Worm (Caenorhabditis elegans) whole organism, mixed stage, embryonic: Measurements from ENCODE around the gene R05G9.1.

Experiments used
- blmp-1 ChIP-seq: fragments of 150-350 bp; optimal IDR thresholded peaks from 2 replicates; lab custom pipeline; 2014; ENCODE audit warnings: missing biosample characterization, missing genetic modification characterization
- ceh-39 ChIP-seq: fragments of 150-350 bp; optimal IDR thresholded peaks from 2 replicates; lab custom pipeline; 2014; ENCODE audit warnings: missing biosample characterization, missing genetic modification characterization
- ces-1 ChIP-seq: fragments of 150-350 bp; optimal IDR thresholded peaks from 2 replicates; lab custom pipeline; 2014; ENCODE audit warnings: missing biosample characterization, missing genetic modification reagents, missing genetic modification characterization
- cnd-1 ChIP-seq: fragments of 200-800 bp; sonication (Bioruptor generic); optimal IDR thresholded peaks from 2 replicates; lab custom pipeline; 2018; ENCODE audit warnings: mild to moderate bottlenecking, missing genetic modification characterization, missing compliant biosample characterization
- lin-13 ChIP-seq: fragments of 150-350 bp; optimal IDR thresholded peaks from 2 replicates; lab custom pipeline; 2014; ENCODE audit warnings: missing biosample characterization, missing genetic modification characterization
- lin-32 ChIP-seq: fragments of 200-800 bp; sonication (Bioruptor generic); optimal IDR thresholded peaks from 2 replicates; lab custom pipeline; 2018; ENCODE audit warnings: mild to moderate bottlenecking, missing genetic modification characterization, missing compliant biosample characterization
- lsy-2 ChIP-seq: fragments of 150-350 bp; optimal IDR thresholded peaks from 2 replicates; lab custom pipeline; 2014; ENCODE audit warnings: missing biosample characterization, missing genetic modification characterization
- mep-1 ChIP-seq: fragments of 150-350 bp; optimal IDR thresholded peaks from 2 replicates; lab custom pipeline; 2017; ENCODE audit warnings: missing biosample characterization, missing genetic modification reagents, missing genetic modification characterization, inconsistent platforms
- nhr-28 ChIP-seq: fragments of 150-350 bp; optimal IDR thresholded peaks from 2 replicates; lab custom pipeline; 2014; ENCODE audit warnings: missing biosample characterization, missing genetic modification characterization
- nhr-76 ChIP-seq: sonication (generic microtip); optimal IDR thresholded peaks from 2 replicates; lab custom pipeline; 2017; ENCODE audit warnings: missing biosample characterization, missing genetic modification characterization
- pha-4 ChIP-seq: fragments of 150-350 bp; optimal IDR thresholded peaks from 2 replicates; lab custom pipeline; 2018; ENCODE audit warnings: missing biosample characterization, missing genetic modification reagents, missing genetic modification characterization
- unc-39 ChIP-seq: fragments of 150-350 bp; optimal IDR thresholded peaks from 2 replicates; lab custom pipeline; 2014; ENCODE audit warnings: missing biosample characterization, missing genetic modification characterization
- unc-62 ChIP-seq: fragments of 150-350 bp; optimal IDR thresholded peaks from 2 replicates; lab custom pipeline; 2014; ENCODE audit warnings: missing biosample characterization, missing genetic modification reagents, missing genetic modification characterization
- ztf-11 ChIP-seq: fragments of 150-350 bp; optimal IDR thresholded peaks from 2 replicates; lab custom pipeline; 2014; ENCODE audit warnings: missing biosample characterization, missing genetic modification characterization

DNA sequence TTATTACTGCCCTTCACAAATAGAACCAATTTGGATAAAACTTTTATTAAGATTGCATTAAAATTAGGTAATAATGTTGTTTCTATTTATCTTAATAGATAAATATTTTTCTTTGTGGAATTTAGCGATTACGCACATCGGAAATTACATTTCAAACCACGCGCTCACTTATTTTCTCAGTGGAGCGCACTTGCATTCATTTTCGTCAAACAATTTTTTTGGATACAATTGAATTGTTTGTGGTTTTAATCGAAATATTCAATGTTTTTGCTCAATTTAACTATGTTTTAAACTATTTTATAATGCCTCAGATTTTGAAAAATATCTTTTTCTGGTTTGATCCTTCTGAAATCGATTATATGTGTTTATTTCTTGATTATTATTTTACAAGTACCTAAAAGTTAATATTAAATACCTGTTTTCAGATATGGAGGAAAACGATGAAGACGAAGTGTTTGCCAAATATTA, 33.0 kb downstream of the R05G9.1 start, which contains the start of gene utp-20:
- TF ChIP-seq ztf-11 (tag; lab: Kevin White, UChicago) (no peak), lin-32 (GFP tag; lab: Kevin White, UChicago) (no peak), ces-1 (GFP tag; lab: Kevin White, UChicago) (peak; percentile 84), ceh-39 (tag; lab: Kevin White, UChicago) (peak; percentile 39), unc-62 (no peak), lsy-2 (tag; lab: Kevin White, UChicago) (peak; percentile 65), lin-13 (no peak), nhr-76 (tag; lab: Kevin White, UChicago) (no peak), nhr-28 (no peak), pha-4 (tag; lab: Kevin White, UChicago) (no peak), cnd-1 (tag; lab: Kevin White, UChicago) (no peak), unc-39 (tag; lab: Kevin White, UChicago) (no peak), mep-1 (tag; lab: Kevin White, UChicago) (no peak), blmp-1 (no peak)
